Worm (Caenorhabditis elegans): Measurements from ENCODE around the gene pifk-1.

DNA sequence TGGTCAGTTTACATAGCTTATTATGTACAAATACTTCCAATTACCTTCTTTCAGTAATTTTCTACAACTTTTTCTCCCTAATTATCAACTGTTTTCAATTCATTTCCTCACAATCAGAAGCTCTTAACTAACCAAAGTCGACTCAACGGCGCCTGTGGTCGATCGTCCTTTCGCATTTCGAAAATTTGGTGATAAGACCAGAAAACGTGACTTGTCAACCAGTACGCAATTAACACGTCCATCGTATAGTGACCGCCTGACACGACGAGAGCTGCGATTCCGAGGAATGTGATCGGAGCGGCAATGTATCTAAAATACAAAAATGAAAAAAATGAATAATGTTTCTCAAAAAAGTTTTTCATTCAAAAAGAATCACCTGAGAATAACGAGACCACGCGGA, 21.4 kb upstream of the pifk-1 start:
- no peak for TF ChIP-seq W03F9.2 (tag; optimal IDR thresholded peaks at IDR 0.05)
- TF ChIP-seq dao-5 (tag; optimal IDR thresholded peaks at IDR 0.05) = no peak
- TF ChIP-seq him-1 (tag; optimal IDR thresholded peaks at IDR 0.05) = no peak

Data from whole organism, L4/young adult.